Worm (Caenorhabditis elegans) whole organism, young adult: ENCODE results near the gene W09C2.9.

Experiments
- B0035.1 ChIP-seq: sonication (generic microtip); optimal IDR thresholded peaks from 2 replicates; lab custom pipeline; 2016; ENCODE audit warnings: missing genetic modification characterization, mild to moderate bottlenecking, missing compliant biosample characterization, missing genotype, missing genetic modification reagents
- C17E4.6 ChIP-seq: fragments of 200-800 bp; sonication (Bioruptor generic); IDR thresholded peaks from 2 replicates; pipeline ENCODE4 v1.3.6; 2022; ENCODE audit warnings: missing genetic modification reagents, missing genetic modification characterization, missing compliant biosample characterization
- F10E7.11 ChIP-seq: sonication (generic microtip); optimal IDR thresholded peaks from 2 replicates; lab custom pipeline; 2017; ENCODE audit warnings: mild to moderate bottlenecking, missing genetic modification characterization, moderate library complexity, missing compliant biosample characterization
- ceh-40 ChIP-seq: fragments of 200-800 bp; sonication (Bioruptor generic); IDR thresholded peaks from 2 replicates; pipeline ENCODE4 v1.3.6; 2022; ENCODE audit warnings: missing genetic modification characterization, missing compliant biosample characterization
- nfya-2 ChIP-seq: fragments of 200-800 bp; sonication (Bioruptor generic); IDR thresholded peaks from 2 replicates; pipeline ENCODE4 v1.3.6; 2022; ENCODE audit warnings: missing genetic modification reagents, missing genetic modification characterization, missing compliant biosample characterization
- sea-2 ChIP-seq: fragments of 200-800 bp; sonication (Bioruptor generic); IDR thresholded peaks from 2 replicates; pipeline ENCODE4 v1.3.6; 2022; ENCODE audit warnings: missing genetic modification characterization, missing compliant biosample characterization
- snpc-1.3 ChIP-seq: sonication (generic microtip); optimal IDR thresholded peaks from 2 replicates; lab custom pipeline; 2017; ENCODE audit warnings: missing genetic modification characterization, mild to moderate bottlenecking, missing compliant biosample characterization, antibody characterized with exemption, moderate library complexity, missing genotype, missing genetic modification reagents; ENCODE audit not compliant: insufficient read depth
- unc-130 ChIP-seq: sonication (generic microtip); optimal IDR thresholded peaks from 2 replicates; lab custom pipeline; 2016; ENCODE audit warnings: missing genetic modification reagents, missing genetic modification characterization, missing compliant biosample characterization
- unc-62 ChIP-seq: fragments of 150-350 bp; optimal IDR thresholded peaks from 2 replicates; lab custom pipeline; 2014; ENCODE audit warnings: missing biosample characterization, missing genetic modification reagents, missing genetic modification characterization
- zfh-2 ChIP-seq: fragments of 200-800 bp; sonication (Bioruptor generic); conservative IDR thresholded peaks from 2 replicates; pipeline ENCODE4 v1.3.6; 2022; ENCODE audit warnings: missing genetic modification reagents, missing genetic modification characterization, missing compliant biosample characterization

DNA sequence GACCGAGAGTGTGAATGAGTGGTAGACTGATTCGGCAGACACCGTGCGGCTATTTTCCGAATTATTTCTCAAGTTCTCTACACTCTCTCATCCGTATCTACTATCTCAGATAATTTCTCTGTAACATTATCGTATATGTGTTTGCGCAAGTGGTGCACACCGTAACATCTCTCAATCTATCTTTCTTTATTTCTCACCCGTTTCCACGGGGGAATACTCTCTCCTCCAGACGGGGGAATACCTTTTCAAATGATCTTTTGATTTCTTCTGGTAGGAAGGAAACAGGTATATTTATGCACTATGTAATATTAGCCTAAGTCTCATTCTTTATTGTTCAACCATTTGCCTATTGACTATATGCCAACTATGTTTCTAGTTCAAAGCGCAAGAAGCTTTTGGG is 43.9 kb upstream of the W09C2.9 start:
- TF ChIP-seq ceh-40 (GFP tag; lab: Robert Waterston, UW): no peak
- no peak for TF ChIP-seq unc-62 (GFP tag; lab: Kevin White, UChicago)
- no peak for TF ChIP-seq B0035.1 (tag; lab: Kevin White, UChicago)
- TF ChIP-seq snpc-1.3: no peak
- no peak for TF ChIP-seq nfya-2 (GFP tag; lab: Robert Waterston, UW)
- no peak for TF ChIP-seq unc-130 (GFP tag; lab: Kevin White, UChicago)
- no peak for TF ChIP-seq F10E7.11 (tag; lab: Kevin White, UChicago)
- no peak for TF ChIP-seq sea-2
- no peak for TF ChIP-seq C17E4.6 (GFP tag; lab: Robert Waterston, UW)
- no peak for TF ChIP-seq zfh-2
